Fruit fly (Drosophila melanogaster) whole organism, adult: ENCODE results near the gene TwdlF.

ENCODE experiments used
- Hr96 ChIP-seq: fragments of 200-800 bp; sonication (Bioruptor generic); optimal IDR thresholded peaks from 2 replicates; lab custom pipeline; 2016; ENCODE audit warnings: missing biosample characterization, missing genetic modification characterization
- bab1 ChIP-seq: fragments of 200-800 bp; sonication (Bioruptor generic); optimal IDR thresholded peaks from 3 replicates; lab custom pipeline; 2019; ENCODE audit warnings: missing biosample characterization, mild to moderate bottlenecking, missing genetic modification characterization, moderate library complexity
- kay ChIP-seq: fragments of 200-800 bp; sonication (Bioruptor generic); peaks from one replicate; lab custom pipeline; 2016; ENCODE audit warnings: missing biosample characterization, missing genetic modification characterization, borderline replicate concordance
- toe ChIP-seq: fragments of 200-800 bp; sonication (Bioruptor generic); optimal IDR thresholded peaks from 2 replicates; lab custom pipeline; 2016; ENCODE audit warnings: missing biosample characterization, missing genetic modification characterization

dm6 chr3R:4266470-4266869, 19.6 kb downstream of the TwdlF start, which contains the start of gene CG1092:
- TF ChIP-seq Hr96 (no peak), bab1 (GFP tag; lab: Kevin White, UChicago) (no peak), toe (no peak), kay (GFP tag; lab: Kevin White, UChicago) (peak; percentile 17)
